Fruit fly (Drosophila melanogaster): ENCODE results near the gene CG10597.

CG10597 gene

dm6 chrX:17249326-17249725, 18.5 kb upstream of the CG10597 start, which contains the start of gene CG8675:
CG8675 (minus strand) TSS chrX:17249502.
- TF ChIP-seq Dif (GFP tag; optimal IDR thresholded peaks at IDR 0.05; ENCODE audit: partially characterized antibody) (no peak), Myc (optimal IDR thresholded peaks at IDR 0.05) (peak; percentile 86)

- TF ChIP-seq woc (GFP tag; optimal IDR thresholded peaks at IDR 0.05) (no peak), Rel (GFP tag; optimal IDR thresholded peaks at IDR 0.05) (no peak), Rel (tag; optimal IDR thresholded peaks at IDR 0.05) (no peak), HLH106 (tag; optimal IDR thresholded peaks at IDR 0.05) (no peak), OdsH (GFP tag; optimal IDR thresholded peaks at IDR 0.05) (no peak), dmrt93B (GFP tag; optimal IDR thresholded peaks at IDR 0.05) (no peak), Vsx2 (GFP tag; optimal IDR thresholded peaks at IDR 0.05; ENCODE audit: partially characterized antibody) (no peak), psq (GFP tag; optimal IDR thresholded peaks at IDR 0.05) (no peak), fru (GFP tag; optimal IDR thresholded peaks at IDR 0.05) (no peak), br (GFP tag; optimal IDR thresholded peaks at IDR 0.05) (no peak), Mio (GFP tag; optimal IDR thresholded peaks at IDR 0.05) (no peak), usp (GFP tag; optimal IDR thresholded peaks at IDR 0.05) (no peak), Hr83 (GFP tag; optimal IDR thresholded peaks at IDR 0.05; ENCODE audit: poor library complexity, severe bottlenecking) (no peak), GATAd (GFP tag; optimal IDR thresholded peaks at IDR 0.05) (no peak)
Observed at dm6 chrX:17246916-17247315, 16.1 kb upstream of the CG10597 start, which contains the start of gene CG42854. CG42854 (minus strand) TSS chrX:17247016.

- TF ChIP-seq rgr (GFP tag; optimal IDR thresholded peaks at IDR 0.05) = peak; percentile 32
- no peak for TF ChIP-seq CG32264 (GFP tag; optimal IDR thresholded peaks at IDR 0.05)
Observed at dm6 chrX:17244854-17245253, 14.0 kb upstream of the CG10597 start, which contains the start of gene CG8915. CG8915 (minus strand) TSS chrX:17245001.

- TF ChIP-seq CG9705 (GFP tag; optimal IDR thresholded peaks at IDR 0.05) (no peak), h (GFP tag; optimal IDR thresholded peaks at IDR 0.05) (peak; percentile 49), GATAd (GFP tag; optimal IDR thresholded peaks at IDR 0.05) (no peak), CG32264 (GFP tag; optimal IDR thresholded peaks at IDR 0.05) (no peak), jim (GFP tag; optimal IDR thresholded peaks at IDR 0.05) (no peak), foxo (GFP tag; optimal IDR thresholded peaks at IDR 0.05) (peak in 1 of 2 experiments; percentile 18), HLH106 (tag; optimal IDR thresholded peaks at IDR 0.05) (peak; percentile 27), dsf (GFP tag; optimal IDR thresholded peaks at IDR 0.05; ENCODE audit: borderline replicate concordance) (no peak), pan (optimal IDR thresholded peaks at IDR 0.05) (no peak), brk (GFP tag; optimal IDR thresholded peaks at IDR 0.05) (no peak), Hr83 (GFP tag; optimal IDR thresholded peaks at IDR 0.05; ENCODE audit: poor library complexity, severe bottlenecking) (no peak), Rel (GFP tag; optimal IDR thresholded peaks at IDR 0.05) (no peak), Rel (tag; optimal IDR thresholded peaks at IDR 0.05) (no peak), dmrt93B (GFP tag; optimal IDR thresholded peaks at IDR 0.05) (peak; percentile 2), Mio (GFP tag; optimal IDR thresholded peaks at IDR 0.05) (no peak), Jra (GFP tag; optimal IDR thresholded peaks at IDR 0.05) (no peak), ey (GFP tag; optimal IDR thresholded peaks at IDR 0.05) (peak; percentile 21), dl (GFP tag; optimal IDR thresholded peaks at IDR 0.05; ENCODE audit: insufficient read depth in 1 of 2, partially characterized antibody in 2 of 2) (no peak), Hr78 (GFP tag; optimal IDR thresholded peaks at IDR 0.05) (no peak), Sp1 (GFP tag; optimal IDR thresholded peaks at IDR 0.05) (no peak), Abd-B (GFP tag; optimal IDR thresholded peaks at IDR 0.05) (no peak), fru (GFP tag; optimal IDR thresholded peaks at IDR 0.05) (peak; percentile 32), OdsH (GFP tag; optimal IDR thresholded peaks at IDR 0.05) (peak; percentile 54), rgr (GFP tag; optimal IDR thresholded peaks at IDR 0.05) (peak; percentile 52), Dif (GFP tag; optimal IDR thresholded peaks at IDR 0.05; ENCODE audit: partially characterized antibody) (no peak), psq (GFP tag; optimal IDR thresholded peaks at IDR 0.05) (peak; percentile 42), sv (GFP tag; optimal IDR thresholded peaks at IDR 0.05) (no peak)
Observed at dm6 chrX:17237421-17237820, 6.6 kb upstream of the CG10597 start.

- no peak for TF ChIP-seq CG9705 (GFP tag; optimal IDR thresholded peaks at IDR 0.05)
- TF ChIP-seq tai (GFP tag; optimal IDR thresholded peaks at IDR 0.05) = no peak
- TF ChIP-seq woc (GFP tag; optimal IDR thresholded peaks at IDR 0.05) = no peak
- TF ChIP-seq OdsH (GFP tag; optimal IDR thresholded peaks at IDR 0.05) = no peak
- TF ChIP-seq ey (GFP tag; optimal IDR thresholded peaks at IDR 0.05) = no peak
- TF ChIP-seq Sp1 (GFP tag; optimal IDR thresholded peaks at IDR 0.05) = no peak
- no peak for TF ChIP-seq usp (GFP tag; optimal IDR thresholded peaks at IDR 0.05)
- no peak for TF ChIP-seq h (GFP tag; optimal IDR thresholded peaks at IDR 0.05)
- TF ChIP-seq pan (optimal IDR thresholded peaks at IDR 0.05) = no peak
- TF ChIP-seq CrebA (GFP tag; optimal IDR thresholded peaks at IDR 0.05; ENCODE audit: borderline replicate concordance) = no peak
- no peak for TF ChIP-seq fru (GFP tag; optimal IDR thresholded peaks at IDR 0.05)
- TF ChIP-seq foxo (GFP tag; optimal IDR thresholded peaks at IDR 0.05) = no peak
- no peak for TF ChIP-seq Dif (GFP tag; optimal IDR thresholded peaks at IDR 0.05; ENCODE audit: partially characterized antibody)
- no peak for TF ChIP-seq Vsx2 (GFP tag; optimal IDR thresholded peaks at IDR 0.05; ENCODE audit: partially characterized antibody)
- no peak for TF ChIP-seq psq (GFP tag; optimal IDR thresholded peaks at IDR 0.05)
- no peak for TF ChIP-seq Hr83 (GFP tag; optimal IDR thresholded peaks at IDR 0.05; ENCODE audit: poor library complexity, severe bottlenecking)
- no peak for TF ChIP-seq rgr (GFP tag; optimal IDR thresholded peaks at IDR 0.05)
- no peak for TF ChIP-seq Jra (GFP tag; optimal IDR thresholded peaks at IDR 0.05)
- TF ChIP-seq dl (GFP tag; optimal IDR thresholded peaks at IDR 0.05; ENCODE audit: insufficient read depth in 1 of 2, partially characterized antibody in 2 of 2) = no peak
Observed at dm6 chrX:17236468-17236867, 5.6 kb upstream of the CG10597 start.
